Worm (Caenorhabditis elegans) whole organism, dauer: Measurements from ENCODE around the gene C53B4.2.

Source experiments
- unc-62 ChIP-seq: sonication (generic microtip); optimal IDR thresholded peaks from 2 replicates; lab custom pipeline; 2017; ENCODE audit warnings: missing biosample characterization, missing genetic modification reagents, missing genetic modification characterization

The C53B4.2 gene

ce11 chrIV:8965883-8966282 is at the start of gene C53B4.2:
TSS of gene C53B4.2 (plus strand) at chrIV:8966183.
- no peak for TF ChIP-seq unc-62 (GFP tag; lab: Kevin White, UChicago)

- TF ChIP-seq unc-62 (GFP tag; lab: Kevin White, UChicago) = no peak
Observed at ce11 chrIV:8918790-8919189, 47.2 kb upstream of the C53B4.2 start, which contains the start of gene rap-1. TSS of gene rap-1 (minus strand) at chrIV:8918890.

ce11 chrIV:8920284-8920806 is 45.6 kb upstream of the C53B4.2 start:
- no peak for TF ChIP-seq unc-62 (GFP tag; lab: Kevin White, UChicago)

ce11 chrIV:8921166-8921565 is 44.8 kb upstream of the C53B4.2 start:
- TF ChIP-seq unc-62 (GFP tag; lab: Kevin White, UChicago) = no peak

- no peak for TF ChIP-seq unc-62 (GFP tag; lab: Kevin White, UChicago)
Observed at ce11 chrIV:8921956-8922355, 44.0 kb upstream of the C53B4.2 start, which contains the start of gene D1046.16. TSS of gene D1046.16 (plus strand) at chrIV:8922150.

ce11 chrIV:8923381-8923780 is 42.6 kb upstream of the C53B4.2 start:
- TF ChIP-seq unc-62 (GFP tag; lab: Kevin White, UChicago) = no peak

- TF ChIP-seq unc-62 (GFP tag; lab: Kevin White, UChicago) = no peak
Observed at ce11 chrIV:8924126-8924525, 41.9 kb upstream of the C53B4.2 start.

- TF ChIP-seq unc-62 (GFP tag; lab: Kevin White, UChicago) = no peak
Observed at ce11 chrIV:8925990-8926389, 40.0 kb upstream of the C53B4.2 start, which contains the start of the genes D1046.2 and cfim-2. TSS of gene D1046.2 (minus strand) at chrIV:8926067. TSS of gene cfim-2 (plus strand) at chrIV:8926324.

ce11 chrIV:8926511-8926910 is 39.5 kb upstream of the C53B4.2 start:
- TF ChIP-seq unc-62 (GFP tag; lab: Kevin White, UChicago) = no peak

- TF ChIP-seq unc-62 (GFP tag; lab: Kevin White, UChicago) = no peak
Observed at ce11 chrIV:8927093-8927492, 38.9 kb upstream of the C53B4.2 start.

- TF ChIP-seq unc-62 (GFP tag; lab: Kevin White, UChicago) = no peak
Observed at ce11 chrIV:8929942-8930492, 36.0 kb upstream of the C53B4.2 start, which contains the start of the genes D1046.18 and slc-25A26. TSS of gene D1046.18 (plus strand) at chrIV:8930242. TSS of gene slc-25A26 (plus strand) at chrIV:8930442.

- no peak for TF ChIP-seq unc-62 (GFP tag; lab: Kevin White, UChicago)
Observed at ce11 chrIV:8933575-8933974, 32.4 kb upstream of the C53B4.2 start, which contains the start of gene D1046.4. TSS of gene D1046.4 (plus strand) at chrIV:8933875.

- TF ChIP-seq unc-62 (GFP tag; lab: Kevin White, UChicago) = no peak
Observed at ce11 chrIV:8943430-8943829, 22.6 kb upstream of the C53B4.2 start.

- no peak for TF ChIP-seq unc-62 (GFP tag; lab: Kevin White, UChicago)
Observed at ce11 chrIV:8947146-8947545, 18.8 kb upstream of the C53B4.2 start.

ce11 chrIV:8949078-8950039 is 16.6 kb upstream of the C53B4.2 start:
- TF ChIP-seq unc-62 (GFP tag; lab: Kevin White, UChicago) = no peak
